Worm (Caenorhabditis elegans) whole organism, young adult: Measurements from ENCODE around the gene F23H12.5.

Experiments used
- B0019.2 ChIP-seq: fragments of 200-800 bp; sonication (Bioruptor generic); conservative IDR thresholded peaks from 2 replicates; pipeline ENCODE4 v1.3.6; 2022; ENCODE audit warnings: missing genetic modification reagents, missing genetic modification characterization, missing compliant biosample characterization
- C06A6.2 ChIP-seq: fragments of 200-800 bp; sonication (Bioruptor generic); conservative IDR thresholded peaks from 2 replicates; pipeline ENCODE4 v1.3.6; 2022; ENCODE audit warnings: missing genetic modification characterization, missing compliant biosample characterization
- F33H1.4 ChIP-seq: fragments of 200-800 bp; sonication (Bioruptor generic); IDR thresholded peaks from 2 replicates; pipeline ENCODE4 v1.3.6; 2022; ENCODE audit warnings: missing genetic modification reagents, missing genetic modification characterization, missing compliant biosample characterization
- F37B4.10 ChIP-seq: fragments of 200-800 bp; sonication (Bioruptor generic); IDR thresholded peaks from 2 replicates; pipeline ENCODE4 v1.3.6; 2022; ENCODE audit warnings: missing genetic modification characterization, missing compliant biosample characterization
- K11D2.4 ChIP-seq: fragments of 200-800 bp; sonication (Bioruptor generic); IDR thresholded peaks from 2 replicates; pipeline ENCODE4 v1.3.6; 2022; ENCODE audit warnings: missing genetic modification reagents, missing genetic modification characterization, missing compliant biosample characterization
- Y95B8A.8 ChIP-seq: fragments of 200-800 bp; sonication (Bioruptor generic); IDR thresholded peaks from 2 replicates; pipeline ENCODE4 v1.3.6; 2022; ENCODE audit warnings: missing genetic modification reagents, missing genetic modification characterization, missing compliant biosample characterization
- aptf-2 ChIP-seq: fragments of 200-800 bp; sonication (Bioruptor generic); conservative IDR thresholded peaks from 2 replicates; pipeline ENCODE4 v1.3.6; 2022; ENCODE audit warnings: missing genetic modification reagents, missing genetic modification characterization, missing compliant biosample characterization
- aptf-3 ChIP-seq: fragments of 200-800 bp; sonication (Bioruptor generic); IDR thresholded peaks from 2 replicates; pipeline ENCODE4 v1.3.6; 2022; ENCODE audit warnings: missing genetic modification characterization, missing compliant biosample characterization
- attf-5 ChIP-seq: fragments of 200-800 bp; sonication (Bioruptor generic); optimal IDR thresholded peaks from 2 replicates; lab custom pipeline; 2018; ENCODE audit warnings: mild to moderate bottlenecking, missing genetic modification characterization, missing compliant biosample characterization
- cebp-1 ChIP-seq, 2 experiments: fragments of 200-800 bp in 1 of 2; sonication (Bioruptor generic) in 1 of 2; sonication (generic microtip) in 1 of 2; IDR thresholded peaks in 1 of 2; optimal IDR thresholded peaks in 1 of 2; 2 replicates each; pipeline versions ENCODE4 v1.3.6 to Lab custom; 2017 to 2022; ENCODE audit warnings: missing compliant biosample characterization in 2 of 2, missing genetic modification characterization in 2 of 2, mild to moderate bottlenecking in 1 of 2, missing genetic modification reagents in 1 of 2, moderate library complexity in 1 of 2
- ceh-27 ChIP-seq: fragments of 200-800 bp; sonication (Bioruptor generic); optimal IDR thresholded peaks from 2 replicates; lab custom pipeline; 2018; ENCODE audit warnings: mild to moderate bottlenecking, missing genetic modification characterization, moderate library complexity, missing compliant biosample characterization
- die-1 ChIP-seq: sonication (generic microtip); optimal IDR thresholded peaks from 2 replicates; lab custom pipeline; 2016; ENCODE audit warnings: missing genotype, mild to moderate bottlenecking, missing genetic modification characterization, missing compliant biosample characterization
- efl-1 ChIP-seq: fragments of 150-350 bp; optimal IDR thresholded peaks from 2 replicates; lab custom pipeline; 2014; ENCODE audit warnings: missing biosample characterization, missing genetic modification reagents, missing genetic modification characterization
- egl-18 ChIP-seq: fragments of 200-800 bp; sonication (Bioruptor generic); IDR thresholded peaks from 2 replicates; pipeline ENCODE4 v1.3.6; 2022; ENCODE audit warnings: missing genetic modification reagents, missing genetic modification characterization, missing compliant biosample characterization
- ekl-4 ChIP-seq: fragments of 200-800 bp; sonication (Bioruptor generic); IDR thresholded peaks from 2 replicates; pipeline ENCODE4 v1.3.6; 2022; ENCODE audit warnings: missing genetic modification reagents, missing genetic modification characterization, missing compliant biosample characterization
- lag-1 ChIP-seq: fragments of 200-800 bp; sonication (Bioruptor generic); IDR thresholded peaks from 2 replicates; pipeline ENCODE4 v1.3.6; 2022; ENCODE audit warnings: missing genetic modification reagents, missing genetic modification characterization, missing compliant biosample characterization
- let-526 ChIP-seq: fragments of 200-800 bp; sonication (Bioruptor generic); IDR thresholded peaks from 2 replicates; pipeline ENCODE4 v1.3.6; 2022; ENCODE audit warnings: missing genetic modification reagents, missing genetic modification characterization, missing compliant biosample characterization
- let-607 ChIP-seq, 2 experiments: fragments of 200-800 bp in 1 of 2; sonication (Bioruptor generic) in 1 of 2; sonication (generic microtip) in 1 of 2; optimal IDR thresholded peaks; 2 replicates each; lab custom pipeline; 2016 to 2018; ENCODE audit warnings: mild to moderate bottlenecking in 2 of 2, missing compliant biosample characterization in 2 of 2, missing genetic modification characterization in 2 of 2, moderate library complexity in 2 of 2, missing genotype in 1 of 2
- madf-6 ChIP-seq: fragments of 200-800 bp; sonication (Bioruptor generic); IDR thresholded peaks from 2 replicates; pipeline ENCODE4 v1.3.6; 2022; ENCODE audit warnings: missing genetic modification reagents, missing genetic modification characterization, missing compliant biosample characterization
- mel-28 ChIP-seq: sonication (generic microtip); optimal IDR thresholded peaks from 2 replicates; lab custom pipeline; 2016; ENCODE audit warnings: borderline replicate concordance, mild to moderate bottlenecking, missing genetic modification characterization, missing compliant biosample characterization
- nfya-1 ChIP-seq: sonication (generic microtip); optimal IDR thresholded peaks from 2 replicates; lab custom pipeline; 2017; ENCODE audit warnings: antibody characterized with exemption, missing compliant biosample characterization, missing genetic modification characterization, borderline replicate concordance; ENCODE audit not compliant: insufficient read depth
- nhr-120 ChIP-seq: fragments of 200-800 bp; sonication (Bioruptor generic); IDR thresholded peaks from 2 replicates; pipeline ENCODE4 v1.3.6; 2022; ENCODE audit warnings: missing genetic modification characterization, missing compliant biosample characterization
- nhr-80 ChIP-seq: sonication (generic microtip); optimal IDR thresholded peaks from 2 replicates; lab custom pipeline; 2016; ENCODE audit warnings: missing genetic modification characterization, missing compliant biosample characterization
- rcor-1 ChIP-seq: fragments of 200-800 bp; sonication (Bioruptor generic); IDR thresholded peaks from 2 replicates; pipeline ENCODE4 v1.3.6; 2022; ENCODE audit warnings: missing genetic modification reagents, missing genetic modification characterization, missing compliant biosample characterization
- rec-8 ChIP-seq, 2 experiments: sonication (generic microtip); optimal IDR thresholded peaks; 2 replicates each; lab custom pipeline; 2016; ENCODE audit warnings: mild to moderate bottlenecking in 2 of 2, missing genetic modification characterization in 2 of 2, missing genetic modification reagents in 2 of 2, missing genotype in 2 of 2, missing biosample characterization in 1 of 2, missing compliant biosample characterization in 1 of 2, moderate library complexity in 1 of 2
- sea-2 ChIP-seq: fragments of 200-800 bp; sonication (Bioruptor generic); IDR thresholded peaks from 2 replicates; pipeline ENCODE4 v1.3.6; 2022; ENCODE audit warnings: missing genetic modification characterization, missing compliant biosample characterization
- snpc-4 ChIP-seq, 5 experiments: fragments of 150-350 bp in 1 of 5; sonication (generic microtip) in 4 of 5; optimal IDR thresholded peaks; 2 replicates each; lab custom pipeline; 2014 to 2018; ENCODE audit warnings: missing genetic modification characterization in 5 of 5, missing biosample characterization in 3 of 5, antibody characterized with exemption in 2 of 5, mild to moderate bottlenecking in 2 of 5, missing compliant biosample characterization in 2 of 5, missing genotype in 2 of 5, moderate library complexity in 2 of 5, missing genetic modification reagents in 1 of 5
- tbx-9 ChIP-seq: sonication (generic microtip); optimal IDR thresholded peaks from 2 replicates; lab custom pipeline; 2016; ENCODE audit warnings: borderline replicate concordance, missing genetic modification characterization, inconsistent platforms, missing compliant biosample characterization
- zfh-2 ChIP-seq: fragments of 200-800 bp; sonication (Bioruptor generic); conservative IDR thresholded peaks from 2 replicates; pipeline ENCODE4 v1.3.6; 2022; ENCODE audit warnings: missing genetic modification reagents, missing genetic modification characterization, missing compliant biosample characterization

The F23H12.5 gene

ce11 chrV:12343419-12343969 is 15.0 kb upstream of the F23H12.5 start, which contains the start of gene tomm-20 (continued):
- peak; percentile 73 for TF ChIP-seq C06A6.2 (GFP tag; lab: Robert Waterston, UW)
- no peak for TF ChIP-seq cebp-1 (GFP tag; IDR thresholded peaks at IDR 0.05; lab: Robert Waterston, UW)
- TF ChIP-seq cebp-1 (tag; optimal IDR thresholded peaks at IDR 0.05; lab: Kevin White, UChicago): peak; percentile 85
- peak; percentile 90 for TF ChIP-seq K11D2.4 (GFP tag; lab: Robert Waterston, UW)
- peak; percentile 90 for TF ChIP-seq attf-5 (GFP tag; lab: Kevin White, UChicago)
- TF ChIP-seq sea-2 (GFP tag; lab: Robert Waterston, UW): no peak

ce11 chrV:12344845-12345244 is 13.6 kb upstream of the F23H12.5 start, which contains the start of gene F23H12.3:
Gene F23H12.3 (plus strand): TSS chrV:12345145.
- no peak for TF ChIP-seq ekl-4 (GFP tag; lab: Robert Waterston, UW)
- TF ChIP-seq, all 124 proteins: peak for 0

ce11 chrV:12345808-12346207 is 12.6 kb upstream of the F23H12.5 start, which contains the start of gene snb-2:
Gene snb-2 (minus strand): TSS chrV:12345908.
- TF ChIP-seq mel-28 (tag; lab: Kevin White, UChicago) (no peak), B0019.2 (GFP tag; lab: Robert Waterston, UW) (no peak), nfya-1 (tag; lab: Kevin White, UChicago) (no peak), C06A6.2 (GFP tag; lab: Robert Waterston, UW) (no peak), die-1 (tag; lab: Kevin White, UChicago) (no peak), aptf-2 (GFP tag; lab: Robert Waterston, UW) (no peak), rcor-1 (GFP tag; lab: Robert Waterston, UW) (no peak)

ce11 chrV:12347854-12348253 is 10.6 kb upstream of the F23H12.5 start:
- no peak for TF ChIP-seq rec-8 (tag; optimal IDR thresholded peaks at IDR 0.05; lab: Kevin White, UChicago)
- TF ChIP-seq nhr-80: peak; percentile 37

- no peak for TF ChIP-seq zfh-2 (GFP tag; lab: Robert Waterston, UW)
- no peak for TF ChIP-seq tbx-9 (tag; lab: Kevin White, UChicago)
- no peak for TF ChIP-seq let-526 (GFP tag; lab: Robert Waterston, UW)
- TF ChIP-seq let-607 (tag; optimal IDR thresholded peaks at IDR 0.05; lab: Kevin White, UChicago): no peak
- TF ChIP-seq ceh-27: no peak
- no peak for TF ChIP-seq cebp-1 (GFP tag; IDR thresholded peaks at IDR 0.05; lab: Robert Waterston, UW)
- no peak for TF ChIP-seq cebp-1 (tag; optimal IDR thresholded peaks at IDR 0.05; lab: Kevin White, UChicago)
- no peak for TF ChIP-seq F33H1.4 (GFP tag; lab: Robert Waterston, UW)
- TF ChIP-seq madf-6 (GFP tag; lab: Robert Waterston, UW): no peak
- TF ChIP-seq aptf-3: no peak
- no peak for TF ChIP-seq egl-18 (GFP tag; lab: Robert Waterston, UW)
- no peak for TF ChIP-seq nhr-120
- TF ChIP-seq Y95B8A.8 (GFP tag; lab: Robert Waterston, UW): no peak
- TF ChIP-seq snpc-4 (GFP tag; optimal IDR thresholded peaks at IDR 0.05; lab: Kevin White, UChicago): no peak
- no peak for TF ChIP-seq snpc-4 (tag; optimal IDR thresholded peaks at IDR 0.05; lab: Kevin White, UChicago)
- TF ChIP-seq lag-1 (GFP tag; lab: Robert Waterston, UW): no peak
- no peak for TF ChIP-seq rec-8 (tag; optimal IDR thresholded peaks at IDR 0.05; lab: Kevin White, UChicago)
- no peak for TF ChIP-seq F37B4.10 (GFP tag; lab: Robert Waterston, UW)
- no peak for TF ChIP-seq efl-1 (GFP tag; lab: Kevin White, UChicago)
- TF ChIP-seq rcor-1 (GFP tag; lab: Robert Waterston, UW): no peak
- TF ChIP-seq, all 124 proteins: peak for 0
Observed at ce11 chrV:12349365-12349764, 9.1 kb upstream of the F23H12.5 start.
